Worm (Caenorhabditis elegans) whole organism, late embryonic: ENCODE results near the gene nhr-94.

Source experiments
- K02D7.2 ChIP-seq: sonication (generic microtip); optimal IDR thresholded peaks from 2 replicates; lab custom pipeline; 2017; ENCODE audit warnings: mild to moderate bottlenecking, missing genetic modification characterization, missing compliant biosample characterization
- T23F11.4 ChIP-seq: fragments of 200-800 bp; sonication (Bioruptor generic); optimal IDR thresholded peaks from 2 replicates; lab custom pipeline; 2018; ENCODE audit warnings: mild to moderate bottlenecking, missing genetic modification characterization, missing compliant biosample characterization
- ama-1 ChIP-seq: fragments of 150-350 bp; optimal IDR thresholded peaks from 2 replicates; lab custom pipeline; 2014
- ceh-9 ChIP-seq: sonication (generic microtip); optimal IDR thresholded peaks from 2 replicates; lab custom pipeline; 2016; ENCODE audit warnings: mild to moderate bottlenecking, missing genetic modification characterization, inconsistent platforms, missing compliant biosample characterization
- elt-2 ChIP-seq: sonication (generic microtip); optimal IDR thresholded peaks from 2 replicates; lab custom pipeline; 2016; ENCODE audit warnings: missing genetic modification reagents, missing genetic modification characterization, missing compliant biosample characterization
- fax-1 ChIP-seq: sonication (generic microtip); optimal IDR thresholded peaks from 2 replicates; lab custom pipeline; 2016; ENCODE audit warnings: missing genotype, missing genetic modification characterization, missing compliant biosample characterization
- nhr-11 ChIP-seq: fragments of 150-350 bp; optimal IDR thresholded peaks from 2 replicates; lab custom pipeline; 2014; ENCODE audit warnings: missing biosample characterization, missing genetic modification characterization
- ref-2 ChIP-seq: sonication (generic microtip); optimal IDR thresholded peaks from 2 replicates; lab custom pipeline; 2016; ENCODE audit warnings: missing genetic modification characterization, missing compliant biosample characterization
- rnt-1 ChIP-seq: sonication (generic microtip); optimal IDR thresholded peaks from 2 replicates; lab custom pipeline; 2016; ENCODE audit warnings: missing genetic modification characterization, missing compliant biosample characterization
- sox-2 ChIP-seq: fragments of 200-800 bp; sonication (Bioruptor generic); IDR thresholded peaks from 2 replicates; pipeline ENCODE4 v1.3.6; 2022; ENCODE audit warnings: missing genetic modification reagents, missing genetic modification characterization, missing compliant biosample characterization
- unc-86 ChIP-seq: sonication (generic microtip); optimal IDR thresholded peaks from 2 replicates; lab custom pipeline; 2016; ENCODE audit warnings: missing genetic modification characterization, missing compliant biosample characterization
- ztf-16 ChIP-seq: sonication (generic microtip); optimal IDR thresholded peaks from 2 replicates; lab custom pipeline; 2017; ENCODE audit warnings: missing genetic modification characterization, missing compliant biosample characterization

DNA sequence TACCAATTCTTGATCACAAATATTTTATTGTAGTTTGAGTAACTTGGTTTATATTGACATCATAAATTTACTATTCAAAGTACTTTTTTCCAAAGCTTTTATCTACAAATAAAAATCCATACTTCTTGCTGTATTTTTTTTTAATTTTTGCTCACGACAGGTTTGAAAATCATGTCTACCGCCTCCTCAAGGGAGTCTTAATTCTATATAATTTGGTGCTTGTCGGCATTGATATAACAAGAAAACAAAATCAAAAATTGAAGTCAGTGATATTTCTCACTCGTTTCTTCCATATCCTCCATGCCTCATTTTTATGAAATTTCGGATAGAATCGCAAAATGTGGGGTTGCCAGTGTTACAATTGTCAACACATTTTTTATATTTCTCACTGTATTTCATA lies 40.7 kb downstream of the nhr-94 start, which contains the start of gene str-47:
- TF ChIP-seq elt-2 (tag; lab: Kevin White, UChicago) (no peak), sox-2 (GFP tag; lab: Robert Waterston, UW) (no peak), T23F11.4 (GFP tag; lab: Kevin White, UChicago) (no peak), unc-86 (tag; lab: Kevin White, UChicago) (no peak), ref-2 (tag; lab: Kevin White, UChicago) (no peak), nhr-11 (no peak), fax-1 (no peak), K02D7.2 (tag; lab: Kevin White, UChicago) (no peak), ama-1 (no peak), ztf-16 (tag; lab: Kevin White, UChicago) (no peak), ceh-9 (tag; lab: Kevin White, UChicago) (no peak), rnt-1 (no peak)
